Worm (Caenorhabditis elegans): ENCODE data around the gene C26B9.5.

- no peak for TF ChIP-seq elt-3 (tag; optimal IDR thresholded peaks at IDR 0.05)
- TF ChIP-seq nhr-237 (tag; optimal IDR thresholded peaks at IDR 0.05), result no peak
- TF ChIP-seq ama-1 (optimal IDR thresholded peaks at IDR 0.05), result no peak
- TF ChIP-seq elt-1 (tag; optimal IDR thresholded peaks at IDR 0.05), result no peak
- no peak for TF ChIP-seq ceh-82 (tag; optimal IDR thresholded peaks at IDR 0.05)
- TF ChIP-seq nhr-77 (tag; optimal IDR thresholded peaks at IDR 0.05), result no peak
- no peak for TF ChIP-seq nhr-23 (tag; optimal IDR thresholded peaks at IDR 0.05)
- TF ChIP-seq lsy-2 (tag; optimal IDR thresholded peaks at IDR 0.05), result peak in 1 of 2 experiments; percentile 62
- no peak for TF ChIP-seq nhr-12 (tag; optimal IDR thresholded peaks at IDR 0.05)
These were observed 7.2 kb downstream of the C26B9.5 start for ce11 chrX:5336498-5336897.
